Fruit fly (Drosophila melanogaster) whole organism, pupa: ENCODE measurements around the gene CG33965.

Source experiments
- CG15710 ChIP-seq: fragments of 200-800 bp; sonication (Bioruptor generic); optimal IDR thresholded peaks from 2 replicates; lab custom pipeline; 2018; ENCODE audit warnings: missing biosample characterization, mild to moderate bottlenecking, missing genetic modification characterization, moderate library complexity
- CG4496 ChIP-seq: fragments of 200-800 bp; sonication (Bioruptor generic); IDR thresholded peaks from 3 replicates; pipeline ENCODE4 v1.3.6; 2022; ENCODE audit warnings: missing biosample characterization, missing genetic modification characterization
- D1 ChIP-seq: fragments of 200-800 bp; sonication (Bioruptor generic); optimal IDR thresholded peaks from 2 replicates; lab custom pipeline; 2018; ENCODE audit warnings: missing biosample characterization, mild to moderate bottlenecking, missing genetic modification characterization, moderate library complexity
- Pif1A ChIP-seq: fragments of 200-800 bp; sonication (Bioruptor generic); optimal IDR thresholded peaks from 3 replicates; lab custom pipeline; 2016; ENCODE audit warnings: missing biosample characterization, missing genetic modification characterization
- fd96Ca ChIP-seq: fragments of 200-800 bp; sonication (Bioruptor generic); IDR thresholded peaks from 3 replicates; pipeline ENCODE4 v1.3.6; 2022; ENCODE audit warnings: missing biosample characterization, missing genetic modification characterization
- gl ChIP-seq: fragments of 200-800 bp; sonication (Bioruptor generic); optimal IDR thresholded peaks from 2 replicates; lab custom pipeline; 2018; ENCODE audit warnings: missing biosample characterization, mild to moderate bottlenecking, missing genetic modification characterization
- rn ChIP-seq: fragments of 200-800 bp; sonication (Bioruptor generic); IDR thresholded peaks from 2 replicates; pipeline ENCODE4 v1.3.6; 2022; ENCODE audit warnings: missing biosample characterization, missing genetic modification characterization

DNA sequence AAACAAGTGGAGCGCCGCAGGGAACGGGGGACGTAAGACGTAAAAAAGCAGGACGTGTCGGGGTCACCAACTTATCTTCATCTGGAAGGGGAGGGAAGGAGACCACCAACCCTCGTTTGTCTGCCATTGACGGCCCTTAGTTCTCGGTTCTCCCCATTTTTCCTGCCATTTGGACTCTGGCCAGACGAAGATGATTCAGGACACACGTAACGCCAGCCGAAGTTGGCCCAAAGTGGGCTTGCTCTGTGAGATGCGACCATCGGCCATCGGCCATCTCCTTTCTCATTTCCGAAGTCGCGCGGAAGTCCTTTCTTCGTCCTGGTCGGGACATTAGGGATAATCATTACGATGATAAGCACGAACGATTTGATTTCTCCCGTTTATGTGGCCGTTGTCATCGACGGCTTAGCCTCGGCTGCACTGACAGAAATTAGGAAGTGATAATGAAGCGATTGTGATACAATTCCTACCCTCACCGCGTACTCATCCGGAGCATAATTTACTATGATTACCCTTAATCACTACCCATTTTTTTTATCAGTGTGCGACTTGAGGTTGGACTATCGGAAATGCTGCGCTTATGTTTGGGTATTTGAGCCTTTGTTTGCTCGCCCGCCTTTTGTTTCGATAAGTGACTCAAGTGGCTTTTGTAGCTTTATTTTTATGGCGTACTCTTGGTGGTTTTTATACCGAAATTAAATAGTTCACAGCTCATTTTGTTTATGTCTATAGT is 48.4 kb downstream of the CG33965 start:
- TF ChIP-seq CG15710: no peak
- TF ChIP-seq Pif1A: no peak
- TF ChIP-seq rn (GFP tag; lab: Robert Waterston, UW): no peak
- TF ChIP-seq CG4496 (GFP tag; lab: Robert Waterston, UW): no peak
- no peak for TF ChIP-seq D1 (tag; lab: Kevin White, UChicago)
- TF ChIP-seq fd96Ca (GFP tag; lab: Robert Waterston, UW): no peak
- no peak for TF ChIP-seq gl
